ENCODE assay signal across 1 fruit fly cellular context in the genomic region with DNA sequence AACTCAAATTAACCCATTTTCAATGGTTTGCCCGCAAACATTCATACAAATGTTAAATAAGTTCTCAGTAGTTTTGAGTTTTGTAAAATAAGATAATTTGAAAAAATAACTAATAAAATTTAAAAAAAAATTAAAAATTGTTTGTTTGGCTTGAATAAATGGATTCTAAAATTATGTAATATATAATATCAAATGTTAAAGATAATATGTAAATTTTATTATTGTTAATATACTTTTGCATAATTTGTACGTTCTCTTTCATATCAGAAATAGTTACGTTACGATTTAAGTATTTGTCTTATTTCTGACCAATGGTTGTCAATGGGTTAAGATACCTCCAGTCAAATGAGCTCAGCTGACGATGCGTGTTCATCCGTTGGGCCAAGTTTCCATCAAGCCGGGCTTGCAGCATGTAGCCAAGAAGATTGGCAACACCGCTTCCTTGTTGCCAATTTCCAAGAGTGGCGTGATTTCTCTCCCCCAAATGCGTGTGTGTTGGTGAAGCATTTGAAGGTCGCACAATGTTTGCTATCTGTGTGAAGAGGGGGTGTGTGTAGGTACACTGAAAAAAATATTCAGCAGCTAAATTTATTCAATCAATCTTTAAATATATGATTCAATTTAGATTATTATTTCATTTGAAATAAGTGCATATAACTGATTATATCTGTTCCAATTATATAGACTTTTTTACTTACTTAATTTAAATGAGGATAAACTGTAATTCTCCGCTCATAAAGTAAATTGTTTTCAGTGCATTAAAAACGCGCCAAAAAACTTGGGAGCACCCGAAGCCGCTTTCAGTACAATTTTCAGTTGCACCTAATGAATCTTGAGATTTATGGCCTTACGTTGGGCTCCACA.
A peak's percentile ranks its signal among the peaks of the same experiment; 100 is the strongest.
TF ChIP-seq lines count a peak whose summit lies in the region.

No protein-coding gene starts in this region.

TF ChIP-seq in whole organism, embryonic, 481 proteins besides CTCF, POLR2A, EP300 and RAD21 (continued from another document):
- TF ChIP-seq CG6689 (GFP tag; IDR thresholded peaks at IDR 0.05; lab: Robert Waterston, UW) (peak; percentile 51; the same call in 1 of the 2 replicates), CG18599 (GFP tag; optimal IDR thresholded peaks at IDR 0.05; lab: Kevin White, UChicago) (no peak), scrt (GFP tag; optimal IDR thresholded peaks at IDR 0.05; lab: Kevin White, UChicago) (no peak), sens (GFP tag; lab: Kevin White, UChicago) (peak; percentile 74), CG4282 (GFP tag; optimal IDR thresholded peaks at IDR 0.05; lab: Kevin White, UChicago) (no peak), Hand (GFP tag; optimal IDR thresholded peaks at IDR 0.05; lab: Kevin White, UChicago) (no peak), CG2712 (tag; optimal IDR thresholded peaks at IDR 0.05; lab: Kevin White, UChicago) (peak; percentile 56), CG9797 (GFP tag; optimal IDR thresholded peaks at IDR 0.05; lab: Kevin White, UChicago) (no peak), twi (tag; optimal IDR thresholded peaks at IDR 0.05; lab: Kevin White, UChicago) (no peak), ham (GFP tag; IDR thresholded peaks at IDR 0.05; lab: Robert Waterston, UW) (no peak), Drgx (GFP tag; IDR thresholded peaks at IDR 0.05; lab: Robert Waterston, UW) (peak; percentile 63; the same call in 1 of the 2 replicates), CG10366 (GFP tag; IDR thresholded peaks at IDR 0.05; lab: Robert Waterston, UW) (no peak; the same call in 1 of the 2 replicates), CG7839 (tag; optimal IDR thresholded peaks at IDR 0.05; lab: Kevin White, UChicago) (peak; percentile 24), CG6854 (GFP tag; optimal IDR thresholded peaks at IDR 0.05; lab: Kevin White, UChicago) (no peak), grn (GFP tag; optimal IDR thresholded peaks at IDR 0.05; lab: Kevin White, UChicago) (no peak), HLH54F (GFP tag; optimal IDR thresholded peaks at IDR 0.05; lab: Kevin White, UChicago) (no peak), CG14014 (GFP tag; IDR thresholded peaks at IDR 0.05; lab: Robert Waterston, UW) (no peak), Usf (GFP tag; optimal IDR thresholded peaks at IDR 0.05; lab: Kevin White, UChicago) (no peak), CG5245 (GFP tag; optimal IDR thresholded peaks at IDR 0.05; lab: Kevin White, UChicago) (no peak), CG4328 (GFP tag; optimal IDR thresholded peaks at IDR 0.05; lab: Kevin White, UChicago) (no peak), slbo (GFP tag; IDR thresholded peaks at IDR 0.05; lab: Robert Waterston, UW) (no peak), CG8089 (GFP tag; optimal IDR thresholded peaks at IDR 0.05; lab: Kevin White, UChicago) (no peak), trh (GFP tag; optimal IDR thresholded peaks at IDR 0.05; lab: Kevin White, UChicago) (no peak), CG10147 (GFP tag; optimal IDR thresholded peaks at IDR 0.05; lab: Kevin White, UChicago) (no peak), CG31441 (GFP tag; IDR thresholded peaks at IDR 0.05; lab: Robert Waterston, UW) (peak; percentile 47; the same call in 1 of the 2 replicates), bigmax (GFP tag; optimal IDR thresholded peaks at IDR 0.05; lab: Kevin White, UChicago) (no peak), salm (tag; optimal IDR thresholded peaks at IDR 0.05; lab: Kevin White, UChicago) (no peak), CG6683 (GFP tag; optimal IDR thresholded peaks at IDR 0.05; lab: Kevin White, UChicago) (no peak), ind (GFP tag; optimal IDR thresholded peaks at IDR 0.05; lab: Kevin White, UChicago) (no peak), Side (GFP tag; optimal IDR thresholded peaks at IDR 0.05; lab: Kevin White, UChicago) (no peak), Rfx (GFP tag; IDR thresholded peaks at IDR 0.05; lab: Robert Waterston, UW) (0 out of 2 replicates have a peak, but pooled peaks have one; percentile 13), Atf6 (GFP tag; IDR thresholded peaks at IDR 0.05; lab: Robert Waterston, UW) (peak; percentile 26; the same call in 1 of the 2 replicates), cato (GFP tag; optimal IDR thresholded peaks at IDR 0.05; lab: Kevin White, UChicago; ENCODE audit: borderline replicate concordance) (no peak), CG8388 (GFP tag; optimal IDR thresholded peaks at IDR 0.05; lab: Kevin White, UChicago) (peak; percentile 41), lbe (GFP tag; optimal IDR thresholded peaks at IDR 0.05; lab: Kevin White, UChicago) (no peak), CG12942 (GFP tag; optimal IDR thresholded peaks at IDR 0.05; lab: Kevin White, UChicago) (no peak), tio (GFP tag; optimal IDR thresholded peaks at IDR 0.05; lab: Kevin White, UChicago) (peak; percentile 31), CG11696 (GFP tag; IDR thresholded peaks at IDR 0.05; lab: Robert Waterston, UW) (no peak), CG10543 (GFP tag; optimal IDR thresholded peaks at IDR 0.05; lab: Kevin White, UChicago) (no peak), z (GFP tag; IDR thresholded peaks at IDR 0.05; lab: Robert Waterston, UW) (no peak), CG9727 (GFP tag; optimal IDR thresholded peaks at IDR 0.05; lab: Kevin White, UChicago) (peak; percentile 58), zen2 (GFP tag; IDR thresholded peaks at IDR 0.05; lab: Robert Waterston, UW; ENCODE audit: partially characterized antibody) (no peak), CG7745 (tag; optimal IDR thresholded peaks at IDR 0.05; lab: Kevin White, UChicago) (no peak), caup (GFP tag; optimal IDR thresholded peaks at IDR 0.05; lab: Kevin White, UChicago; ENCODE audit: severe bottlenecking) (no peak), gt (GFP tag; IDR thresholded peaks at IDR 0.05; lab: Robert Waterston, UW) (no peak)
